Worm (Caenorhabditis elegans): ENCODE measurements around the gene talp-3.

The talp-3 gene

ce11 chrIV:14609774-14610173 lies 43.4 kb downstream of the talp-3 start:
- TF ChIP-seq nhr-25 (tag; optimal IDR thresholded peaks at IDR 0.05) (peak; percentile 35), nhr-77 (tag; optimal IDR thresholded peaks at IDR 0.05) (no peak), jun-1 (tag; optimal IDR thresholded peaks at IDR 0.05) (peak; percentile 40), pqm-1 (tag; optimal IDR thresholded peaks at IDR 0.05) (peak; percentile 80), pha-4 (tag; optimal IDR thresholded peaks at IDR 0.05) (peak; percentile 79), nhr-23 (tag; optimal IDR thresholded peaks at IDR 0.05) (peak; percentile 10), elt-2 (tag; optimal IDR thresholded peaks at IDR 0.05) (peak; percentile 56), nhr-67 (tag; optimal IDR thresholded peaks at IDR 0.05) (no peak), unc-62 (GFP tag; optimal IDR thresholded peaks at IDR 0.05) (no peak)

- TF ChIP-seq zag-1 (tag; optimal IDR thresholded peaks at IDR 0.05) (no peak), R02D3.7 (tag; optimal IDR thresholded peaks at IDR 0.05) (no peak), nhr-76 (tag; optimal IDR thresholded peaks at IDR 0.05) (no peak)
Measured at ce11 chrIV:14608605-14609004, 44.6 kb downstream of the talp-3 start.

- TF ChIP-seq lin-15B (tag; optimal IDR thresholded peaks at IDR 0.05) = peak; percentile 6
- no peak for TF ChIP-seq elt-1 (tag; optimal IDR thresholded peaks at IDR 0.05)
- no peak for TF ChIP-seq skn-1 (tag; optimal IDR thresholded peaks at IDR 0.05)
- TF ChIP-seq hmg-11 (tag; optimal IDR thresholded peaks at IDR 0.05) = no peak
- peak; percentile 58 for TF ChIP-seq nfya-1 (tag; optimal IDR thresholded peaks at IDR 0.05; ENCODE audit: insufficient read depth)
- TF ChIP-seq nhr-77 (tag; optimal IDR thresholded peaks at IDR 0.05) = no peak
- peak; percentile 63 for TF ChIP-seq nhr-11 (tag; optimal IDR thresholded peaks at IDR 0.05)
Measured at ce11 chrIV:14606469-14606868, 46.7 kb downstream of the talp-3 start.

DNA sequence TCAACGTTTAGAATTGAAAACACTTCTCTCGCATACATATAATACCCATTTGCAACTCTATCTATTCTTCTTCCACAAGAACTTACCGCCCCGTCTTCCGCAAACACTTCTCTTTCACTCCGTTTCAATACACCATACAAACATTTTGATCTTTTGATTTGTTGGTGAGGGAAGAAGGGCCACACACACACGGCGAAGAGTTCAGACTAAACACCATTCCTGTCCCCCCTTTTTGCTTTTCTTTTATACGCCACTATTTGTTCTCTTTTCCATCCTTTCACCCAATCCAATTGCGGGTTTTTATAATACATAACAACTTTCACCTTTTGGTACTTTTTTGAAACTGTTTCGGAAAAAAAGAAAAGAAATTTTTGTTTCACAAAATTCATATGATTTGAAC lies 48.0 kb downstream of the talp-3 start:
- TF ChIP-seq mdl-1 (tag; optimal IDR thresholded peaks at IDR 0.05) = no peak
- TF ChIP-seq daf-12 (tag; optimal IDR thresholded peaks at IDR 0.05) = no peak
- TF ChIP-seq pha-4 (tag; optimal IDR thresholded peaks at IDR 0.05) = peak; percentile 87
- no peak for TF ChIP-seq nhr-28 (tag; optimal IDR thresholded peaks at IDR 0.05)
- TF ChIP-seq elt-3 (tag; optimal IDR thresholded peaks at IDR 0.05) = no peak

ce11 chrIV:14603022-14603421 lies 50.2 kb downstream of the talp-3 start:
- no peak for TF ChIP-seq daf-12 (tag; optimal IDR thresholded peaks at IDR 0.05)
- no peak for TF ChIP-seq nhr-77 (tag; optimal IDR thresholded peaks at IDR 0.05)
- TF ChIP-seq elt-1 (tag; optimal IDR thresholded peaks at IDR 0.05) = no peak
- no peak for TF ChIP-seq lin-39 (tag; optimal IDR thresholded peaks at IDR 0.05)
- no peak for TF ChIP-seq nhr-43 (tag; optimal IDR thresholded peaks at IDR 0.05; ENCODE audit: poor library complexity, severe bottlenecking)
- TF ChIP-seq unc-62 (GFP tag; optimal IDR thresholded peaks at IDR 0.05) = no peak
- no peak for TF ChIP-seq zag-1 (tag; optimal IDR thresholded peaks at IDR 0.05)
- TF ChIP-seq fkh-2 (tag; optimal IDR thresholded peaks at IDR 0.05) = no peak
- TF ChIP-seq lsy-12 (tag; optimal IDR thresholded peaks at IDR 0.05) = no peak

DNA sequence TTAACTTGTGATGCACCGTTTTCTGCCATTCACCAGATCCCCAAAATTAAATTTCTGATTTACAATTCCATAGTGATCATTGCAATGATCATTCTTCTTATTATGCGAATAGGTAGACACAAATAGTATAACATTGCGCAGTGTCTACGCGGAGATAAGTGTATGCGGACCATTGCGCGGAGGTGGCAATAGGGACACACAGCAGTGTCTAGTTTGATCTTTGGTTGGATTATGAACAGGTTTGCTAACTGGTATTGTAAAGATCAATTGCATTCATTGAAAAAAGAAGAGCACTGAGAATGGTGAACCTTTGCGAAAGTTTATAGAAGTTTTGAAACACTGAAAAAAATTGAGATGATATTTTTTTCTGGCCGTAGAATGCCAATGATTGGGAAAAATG lies 53.9 kb downstream of the talp-3 start:
- no peak for TF ChIP-seq fkh-10 (GFP tag; optimal IDR thresholded peaks at IDR 0.05)
- no peak for TF ChIP-seq daf-12 (tag; optimal IDR thresholded peaks at IDR 0.05)
- no peak for TF ChIP-seq aly-2 (tag; optimal IDR thresholded peaks at IDR 0.05)
- TF ChIP-seq hmg-11 (tag; optimal IDR thresholded peaks at IDR 0.05) = no peak
- TF ChIP-seq nhr-23 (tag; optimal IDR thresholded peaks at IDR 0.05) = no peak
- TF ChIP-seq ZK546.5 (tag; optimal IDR thresholded peaks at IDR 0.05) = no peak
- TF ChIP-seq nhr-76 (tag; optimal IDR thresholded peaks at IDR 0.05) = no peak
- no peak for TF ChIP-seq elt-2 (tag; optimal IDR thresholded peaks at IDR 0.05)
- TF ChIP-seq pqm-1 (tag; optimal IDR thresholded peaks at IDR 0.05) = no peak
- no peak for TF ChIP-seq jun-1 (tag; optimal IDR thresholded peaks at IDR 0.05)
- TF ChIP-seq egl-27 (tag; optimal IDR thresholded peaks at IDR 0.05) = no peak
- TF ChIP-seq nhr-28 (tag; optimal IDR thresholded peaks at IDR 0.05) = no peak

- TF ChIP-seq mml-1 (tag; optimal IDR thresholded peaks at IDR 0.05) (no peak), mdl-1 (tag; optimal IDR thresholded peaks at IDR 0.05) (peak; percentile 86), tbx-2 (tag; optimal IDR thresholded peaks at IDR 0.05) (peak; percentile 58), nfya-1 (tag; optimal IDR thresholded peaks at IDR 0.05; ENCODE audit: insufficient read depth) (peak; percentile 95), ZK546.5 (tag; optimal IDR thresholded peaks at IDR 0.05) (no peak), ztf-11 (tag; optimal IDR thresholded peaks at IDR 0.05) (no peak), lin-39 (tag; optimal IDR thresholded peaks at IDR 0.05) (no peak), nhr-25 (tag; optimal IDR thresholded peaks at IDR 0.05) (peak; percentile 93), ceh-28 (tag; optimal IDR thresholded peaks at IDR 0.05) (peak; percentile 78), ceh-82 (tag; optimal IDR thresholded peaks at IDR 0.05) (no peak), pha-4 (tag; optimal IDR thresholded peaks at IDR 0.05) (peak; percentile 96), ztf-4 (tag; optimal IDR thresholded peaks at IDR 0.05) (no peak), fkh-2 (tag; optimal IDR thresholded peaks at IDR 0.05) (no peak), fos-1 (tag; optimal IDR thresholded peaks at IDR 0.05) (peak; percentile 83), fkh-10 (GFP tag; optimal IDR thresholded peaks at IDR 0.05) (no peak), unc-62 (GFP tag; optimal IDR thresholded peaks at IDR 0.05) (peak; percentile 39), lin-15B (tag; optimal IDR thresholded peaks at IDR 0.05) (no peak), nhr-12 (tag; optimal IDR thresholded peaks at IDR 0.05) (no peak), aly-2 (tag; optimal IDR thresholded peaks at IDR 0.05) (no peak), snpc-4 (tag; optimal IDR thresholded peaks at IDR 0.05) (peak; percentile 44), nhr-11 (tag; optimal IDR thresholded peaks at IDR 0.05) (no peak), elt-1 (tag; optimal IDR thresholded peaks at IDR 0.05) (no peak), zag-1 (tag; optimal IDR thresholded peaks at IDR 0.05) (no peak), nhr-28 (tag; optimal IDR thresholded peaks at IDR 0.05) (peak; percentile 84), lsy-12 (tag; optimal IDR thresholded peaks at IDR 0.05) (no peak)
Measured at ce11 chrIV:14594249-14594648, 58.9 kb downstream of the talp-3 start.
